Worm (Caenorhabditis elegans): ENCODE measurements around the gene cutl-15.

DNA sequence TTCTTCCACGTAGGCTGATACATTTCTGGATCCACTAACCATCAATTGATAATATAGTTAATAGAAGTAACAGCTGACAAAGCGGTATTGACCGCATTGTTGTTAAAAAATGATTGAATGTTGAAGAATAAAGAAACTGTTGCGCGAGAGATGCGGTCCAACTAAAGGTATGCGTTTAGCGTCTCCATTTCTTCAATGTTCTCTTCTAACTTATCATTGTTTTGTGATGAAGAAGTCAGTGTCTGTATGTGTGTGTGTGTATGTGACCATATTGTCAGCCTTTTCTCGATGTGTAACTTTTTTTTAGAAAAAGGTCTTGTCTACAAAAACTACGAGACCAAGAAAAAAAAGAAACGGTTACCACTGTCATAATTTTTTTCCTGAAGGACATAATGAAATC lies 21.0 kb downstream of the cutl-15 start, which contains the start of gene B0457.2:
- no peak for TF ChIP-seq saeg-2 (GFP tag; IDR thresholded peaks at IDR 0.05)
- no peak for TF ChIP-seq hif-1 (tag; optimal IDR thresholded peaks at IDR 0.05)
- TF ChIP-seq aha-1 (tag), result peak; percentile 19
- TF ChIP-seq snpc-4 (tag; optimal IDR thresholded peaks at IDR 0.05), result no peak
- TF ChIP-seq zag-1 (tag; optimal IDR thresholded peaks at IDR 0.05), result no peak
- TF ChIP-seq egl-27 (tag; optimal IDR thresholded peaks at IDR 0.05), result no peak
- no peak for TF ChIP-seq fkh-10 (GFP tag; optimal IDR thresholded peaks at IDR 0.05)
- no peak for TF ChIP-seq ZK546.5 (tag; optimal IDR thresholded peaks at IDR 0.05)
- no peak for TF ChIP-seq unc-130 (GFP tag; optimal IDR thresholded peaks at IDR 0.05)
- TF ChIP-seq ztf-11 (tag; optimal IDR thresholded peaks at IDR 0.05), result no peak
- TF ChIP-seq pha-4 (GFP tag; IDR thresholded peaks at IDR 0.05), result no peak
- no peak for TF ChIP-seq pha-4 (tag; optimal IDR thresholded peaks at IDR 0.05)
- no peak for TF ChIP-seq nhr-6 (tag; optimal IDR thresholded peaks at IDR 0.05)

All from whole organism, L4 larva.